Worm (Caenorhabditis elegans) whole organism, early embryonic: ENCODE results near the gene Y39A3B.1.

ENCODE experiments used
- F13C5.2 ChIP-seq: sonication (generic microtip); optimal IDR thresholded peaks from 2 replicates; lab custom pipeline; 2017; ENCODE audit warnings: mild to moderate bottlenecking, missing genetic modification characterization, inconsistent platforms, missing compliant biosample characterization
- ama-1 ChIP-seq: fragments of 150-350 bp; optimal IDR thresholded peaks from 2 replicates; lab custom pipeline; 2014
- tbx-37 ChIP-seq: fragments of 200-800 bp; sonication (Bioruptor generic); conservative IDR thresholded peaks from 2 replicates; pipeline ENCODE4 v1.3.6; 2022; ENCODE audit warnings: missing genetic modification reagents, missing genetic modification characterization, missing compliant biosample characterization

DNA sequence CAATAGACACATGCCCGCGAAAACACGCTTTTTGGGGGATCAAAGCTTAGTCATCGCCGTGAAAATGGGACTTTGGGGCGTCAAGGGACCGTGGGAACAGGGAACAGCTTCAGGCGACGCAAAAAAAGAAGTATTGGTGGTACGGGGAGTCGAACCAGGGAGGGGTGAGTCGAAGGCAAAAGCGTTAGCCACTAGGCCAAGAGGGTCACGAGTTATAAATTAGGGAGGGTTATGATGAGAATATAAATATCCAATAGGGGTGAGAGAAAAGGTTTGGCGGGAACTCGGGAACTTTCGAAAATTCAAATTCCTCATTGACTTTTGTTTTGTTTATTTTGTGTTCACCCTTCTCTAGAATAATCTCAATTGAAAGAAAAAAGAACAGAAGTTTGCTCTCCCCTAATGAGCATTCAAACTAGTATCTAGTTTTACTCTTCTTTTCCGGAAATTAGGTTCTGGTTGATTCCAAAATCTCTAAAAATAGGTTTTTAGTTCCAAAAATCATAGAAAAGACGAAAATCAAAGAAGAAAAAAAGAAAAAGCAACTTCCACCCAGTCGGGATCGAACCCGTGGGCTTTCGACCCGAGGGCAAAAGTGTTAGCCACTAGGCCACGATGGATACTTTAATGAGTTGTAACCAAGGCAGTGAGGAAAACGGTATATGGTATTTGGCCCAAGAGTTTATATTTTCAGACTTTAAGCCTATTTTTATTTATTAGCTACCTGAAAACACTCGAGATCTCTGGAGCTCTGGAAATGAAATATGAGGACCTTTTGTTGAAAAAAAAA is 25.1 kb downstream of the Y39A3B.1 start:
- TF ChIP-seq ama-1 (lab: Kevin White, UChicago) (no peak), F13C5.2 (tag; lab: Kevin White, UChicago) (no peak), tbx-37 (peak; percentile 25; the same call in 1 of the 2 replicates)
